Worm (Caenorhabditis elegans): ENCODE data around the gene srx-74.
A peak's percentile ranks its signal among the peaks of the same experiment; 100 is the strongest.

The srx-74 gene

ce11 chrV:4640501-4641150, 21.7 kb downstream of the srx-74 start:
- TF ChIP-seq sea-1 (GFP tag; conservative IDR thresholded peaks at IDR 0.05), result no peak
- TF ChIP-seq aly-1 (tag; optimal IDR thresholded peaks at IDR 0.05), result no peak
- no peak for TF ChIP-seq flt-1 (GFP tag; IDR thresholded peaks at IDR 0.05)
- TF ChIP-seq tra-4 (tag; optimal IDR thresholded peaks at IDR 0.05), result no peak
- TF ChIP-seq ceh-36 (tag; optimal IDR thresholded peaks at IDR 0.05), result no peak
- no peak for TF ChIP-seq hmg-4 (GFP tag; optimal IDR thresholded peaks at IDR 0.05)
- no peak for TF ChIP-seq tbx-37 (GFP tag; conservative IDR thresholded peaks at IDR 0.05)
- no peak for TF ChIP-seq ets-7 (tag; optimal IDR thresholded peaks at IDR 0.05)
- TF ChIP-seq B0310.2 (tag; optimal IDR thresholded peaks at IDR 0.05), result no peak
- no peak for TF ChIP-seq ceh-13 (GFP tag; optimal IDR thresholded peaks at IDR 0.05)
- no peak for TF ChIP-seq pes-1 (GFP tag; IDR thresholded peaks at IDR 0.05)
- TF ChIP-seq F13C5.2 (tag; optimal IDR thresholded peaks at IDR 0.05), result no peak
- TF ChIP-seq scrt-1 (GFP tag; IDR thresholded peaks at IDR 0.05), result no peak
- TF ChIP-seq hmbx-1 (tag; optimal IDR thresholded peaks at IDR 0.05), result no peak
- TF ChIP-seq ama-1 (optimal IDR thresholded peaks at IDR 0.05), result no peak
- no peak for TF ChIP-seq hnd-1 (tag; optimal IDR thresholded peaks at IDR 0.05)
- no peak for TF ChIP-seq tbx-11 (GFP tag; IDR thresholded peaks at IDR 0.05)

ce11 chrV:4637153-4637552, 25.1 kb downstream of the srx-74 start:
- no peak for TF ChIP-seq sea-1 (GFP tag; conservative IDR thresholded peaks at IDR 0.05)
- no peak for TF ChIP-seq hmg-4 (GFP tag; optimal IDR thresholded peaks at IDR 0.05)
- TF ChIP-seq scrt-1 (GFP tag; IDR thresholded peaks at IDR 0.05), result no peak
- TF ChIP-seq tra-4 (tag; optimal IDR thresholded peaks at IDR 0.05), result no peak
- no peak for TF ChIP-seq aly-1 (tag; optimal IDR thresholded peaks at IDR 0.05)
- TF ChIP-seq pes-1 (GFP tag; IDR thresholded peaks at IDR 0.05), result no peak
- TF ChIP-seq ets-7 (tag; optimal IDR thresholded peaks at IDR 0.05), result no peak
- TF ChIP-seq flt-1 (GFP tag; IDR thresholded peaks at IDR 0.05), result no peak
- TF ChIP-seq tbx-37 (GFP tag; conservative IDR thresholded peaks at IDR 0.05), result no peak
- TF ChIP-seq hmbx-1 (tag; optimal IDR thresholded peaks at IDR 0.05), result no peak
- TF ChIP-seq tbx-11 (GFP tag; IDR thresholded peaks at IDR 0.05), result no peak

- 0 out of 2 replicates have a peak, but pooled peaks have one; percentile 49 for TF ChIP-seq scrt-1 (GFP tag; IDR thresholded peaks at IDR 0.05)
These were observed 29.5 kb downstream of the srx-74 start for ce11 chrV:4632808-4633207.

ce11 chrV:4630267-4630666, 32.0 kb downstream of the srx-74 start:
- no peak for TF ChIP-seq ceh-13 (GFP tag; optimal IDR thresholded peaks at IDR 0.05)
- TF ChIP-seq ets-7 (tag; optimal IDR thresholded peaks at IDR 0.05), result no peak
- TF ChIP-seq hmbx-1 (tag; optimal IDR thresholded peaks at IDR 0.05), result no peak

ce11 chrV:4628517-4628930, 33.8 kb downstream of the srx-74 start, which contains the start of gene pmt-2:
TSS of gene pmt-2 (plus strand) at chrV:4628580.
- TF ChIP-seq tbx-11 (GFP tag; IDR thresholded peaks at IDR 0.05), result no peak

- TF ChIP-seq pes-1 (GFP tag; IDR thresholded peaks at IDR 0.05) (no peak), hnd-1 (tag; optimal IDR thresholded peaks at IDR 0.05) (no peak), F13C5.2 (tag; optimal IDR thresholded peaks at IDR 0.05) (no peak), sea-1 (GFP tag; conservative IDR thresholded peaks at IDR 0.05) (no peak), ama-1 (optimal IDR thresholded peaks at IDR 0.05) (no peak), tbx-11 (GFP tag; IDR thresholded peaks at IDR 0.05) (no peak), tbx-37 (GFP tag; conservative IDR thresholded peaks at IDR 0.05) (no peak), hmbx-1 (tag; optimal IDR thresholded peaks at IDR 0.05) (no peak), hmg-4 (GFP tag; optimal IDR thresholded peaks at IDR 0.05) (no peak), ceh-36 (tag; optimal IDR thresholded peaks at IDR 0.05) (no peak), scrt-1 (GFP tag; IDR thresholded peaks at IDR 0.05) (no peak), B0310.2 (tag; optimal IDR thresholded peaks at IDR 0.05) (no peak), tra-4 (tag; optimal IDR thresholded peaks at IDR 0.05) (no peak), flt-1 (GFP tag; IDR thresholded peaks at IDR 0.05) (no peak), aly-1 (tag; optimal IDR thresholded peaks at IDR 0.05) (no peak), ets-7 (tag; optimal IDR thresholded peaks at IDR 0.05) (no peak)
These were observed 36.0 kb downstream of the srx-74 start for ce11 chrV:4626344-4626743.

- no peak for TF ChIP-seq hnd-1 (tag; optimal IDR thresholded peaks at IDR 0.05)
- TF ChIP-seq hmg-4 (GFP tag; optimal IDR thresholded peaks at IDR 0.05), result no peak
- TF ChIP-seq ceh-36 (tag; optimal IDR thresholded peaks at IDR 0.05), result no peak
- no peak for TF ChIP-seq ets-7 (tag; optimal IDR thresholded peaks at IDR 0.05)
- TF ChIP-seq pes-1 (GFP tag; IDR thresholded peaks at IDR 0.05), result no peak
- no peak for TF ChIP-seq B0310.2 (tag; optimal IDR thresholded peaks at IDR 0.05)
- TF ChIP-seq tbx-37 (GFP tag; conservative IDR thresholded peaks at IDR 0.05), result no peak
- no peak for TF ChIP-seq aly-1 (tag; optimal IDR thresholded peaks at IDR 0.05)
- TF ChIP-seq tbx-11 (GFP tag; IDR thresholded peaks at IDR 0.05), result no peak
- TF ChIP-seq scrt-1 (GFP tag; IDR thresholded peaks at IDR 0.05), result no peak
- no peak for TF ChIP-seq ceh-13 (GFP tag; optimal IDR thresholded peaks at IDR 0.05)
- TF ChIP-seq tra-4 (tag; optimal IDR thresholded peaks at IDR 0.05), result no peak
- TF ChIP-seq F13C5.2 (tag; optimal IDR thresholded peaks at IDR 0.05), result no peak
- no peak for TF ChIP-seq flt-1 (GFP tag; IDR thresholded peaks at IDR 0.05)
- TF ChIP-seq hmbx-1 (tag; optimal IDR thresholded peaks at IDR 0.05), result no peak
- no peak for TF ChIP-seq sea-1 (GFP tag; conservative IDR thresholded peaks at IDR 0.05)
These were observed 37.6 kb downstream of the srx-74 start for ce11 chrV:4624717-4625116.

ce11 chrV:4623535-4623934, 38.8 kb downstream of the srx-74 start:
- no peak for TF ChIP-seq ets-7 (tag; optimal IDR thresholded peaks at IDR 0.05)
- TF ChIP-seq ceh-36 (tag; optimal IDR thresholded peaks at IDR 0.05), result no peak
- no peak for TF ChIP-seq tbx-11 (GFP tag; IDR thresholded peaks at IDR 0.05)
- TF ChIP-seq hmg-4 (GFP tag; optimal IDR thresholded peaks at IDR 0.05), result no peak
- TF ChIP-seq sea-1 (GFP tag; conservative IDR thresholded peaks at IDR 0.05), result no peak
- TF ChIP-seq pes-1 (GFP tag; IDR thresholded peaks at IDR 0.05), result no peak
- TF ChIP-seq B0310.2 (tag; optimal IDR thresholded peaks at IDR 0.05), result no peak
- TF ChIP-seq ceh-13 (GFP tag; optimal IDR thresholded peaks at IDR 0.05), result no peak
- no peak for TF ChIP-seq aly-1 (tag; optimal IDR thresholded peaks at IDR 0.05)
- TF ChIP-seq ama-1 (optimal IDR thresholded peaks at IDR 0.05), result no peak
- no peak for TF ChIP-seq flt-1 (GFP tag; IDR thresholded peaks at IDR 0.05)
- TF ChIP-seq F13C5.2 (tag; optimal IDR thresholded peaks at IDR 0.05), result no peak
- TF ChIP-seq hnd-1 (tag; optimal IDR thresholded peaks at IDR 0.05), result no peak
- TF ChIP-seq tra-4 (tag; optimal IDR thresholded peaks at IDR 0.05), result no peak
- TF ChIP-seq scrt-1 (GFP tag; IDR thresholded peaks at IDR 0.05), result no peak
- no peak for TF ChIP-seq hmbx-1 (tag; optimal IDR thresholded peaks at IDR 0.05)
- TF ChIP-seq tbx-37 (GFP tag; conservative IDR thresholded peaks at IDR 0.05), result no peak
